Fruit fly (Drosophila melanogaster): ENCODE measurements around the gene CG5854.

- TF ChIP-seq lola (GFP tag; optimal IDR thresholded peaks at IDR 0.05) (no peak), Jra (GFP tag; optimal IDR thresholded peaks at IDR 0.05) (no peak), Hnf4 (GFP tag; optimal IDR thresholded peaks at IDR 0.05) (no peak), psq (GFP tag; optimal IDR thresholded peaks at IDR 0.05) (no peak), sv (GFP tag; optimal IDR thresholded peaks at IDR 0.05) (no peak)
Observed at dm6 chr3R:23887572-23887971, 46.1 kb upstream of the CG5854 start.

Measured in whole organism, wandering third instar larva.